Worm (Caenorhabditis elegans) whole organism, L1 larva: ENCODE measurements around the gene F20G2.6.
A peak's percentile ranks its signal among the peaks of the same experiment; 100 is the strongest.

Experiments used
- C34B4.2 ChIP-seq: sonication (generic microtip); optimal IDR thresholded peaks from 2 replicates; lab custom pipeline; 2017; ENCODE audit warnings: mild to moderate bottlenecking, missing genetic modification characterization, missing compliant biosample characterization
- alr-1 ChIP-seq: fragments of 200-800 bp; sonication (Bioruptor generic); optimal IDR thresholded peaks from 2 replicates; lab custom pipeline; 2018; ENCODE audit warnings: borderline replicate concordance, mild to moderate bottlenecking, missing genetic modification characterization, missing compliant biosample characterization
- ama-1 ChIP-seq: fragments of 150-350 bp; optimal IDR thresholded peaks from 2 replicates; lab custom pipeline; 2014
- blmp-1 ChIP-seq: fragments of 150-350 bp; optimal IDR thresholded peaks from 2 replicates; lab custom pipeline; 2014; ENCODE audit warnings: missing biosample characterization, missing genetic modification characterization
- ceh-8 ChIP-seq: fragments of 200-800 bp; sonication (Bioruptor generic); optimal IDR thresholded peaks from 2 replicates; lab custom pipeline; 2018; ENCODE audit warnings: mild to moderate bottlenecking, missing genetic modification characterization, moderate library complexity, missing compliant biosample characterization
- ceh-88 ChIP-seq: fragments of 200-800 bp; sonication (Bioruptor generic); IDR thresholded peaks from 2 replicates; pipeline ENCODE4 v1.3.6; 2022; ENCODE audit warnings: missing genetic modification characterization, missing compliant biosample characterization
- dpl-1 ChIP-seq, 3 experiments: fragments of 150-350 bp in 2 of 3; sonication (generic microtip) in 1 of 3; optimal IDR thresholded peaks; 2 replicates each; lab custom pipeline; 2014 to 2017; ENCODE audit warnings: missing biosample characterization in 3 of 3, missing genetic modification characterization in 3 of 3, missing genetic modification reagents in 3 of 3
- dsc-1 ChIP-seq: sonication (generic microtip); optimal IDR thresholded peaks from 2 replicates; lab custom pipeline; 2016; ENCODE audit warnings: mild to moderate bottlenecking, missing genetic modification characterization, missing compliant biosample characterization
- efl-1 ChIP-seq, 4 experiments: fragments of 150-350 bp; optimal IDR thresholded peaks in 3 of 4; peaks in 1 of 4; 1 replicate in 1 of 4; 2 replicates in 3 of 4; lab custom pipeline; 2014; ENCODE audit warnings: missing biosample characterization in 2 of 4, missing genetic modification characterization in 2 of 4, missing genetic modification reagents in 2 of 4
- efl-3 ChIP-seq: fragments of 200-800 bp; sonication (Bioruptor generic); optimal IDR thresholded peaks from 2 replicates; lab custom pipeline; 2018; ENCODE audit warnings: mild to moderate bottlenecking, missing genetic modification characterization, missing compliant biosample characterization
- egl-13 ChIP-seq: sonication (generic microtip); optimal IDR thresholded peaks from 2 replicates; lab custom pipeline; 2016; ENCODE audit warnings: missing genotype, missing genetic modification reagents, missing genetic modification characterization, missing compliant biosample characterization
- elt-2 ChIP-seq: sonication (generic microtip); optimal IDR thresholded peaks from 2 replicates; lab custom pipeline; 2016; ENCODE audit warnings: missing genetic modification characterization, mild to moderate bottlenecking, inconsistent platforms, missing compliant biosample characterization, missing genetic modification reagents
- elt-3 ChIP-seq, 6 experiments: fragments of 150-350 bp in 1 of 6; sonication (generic microtip); optimal IDR thresholded peaks; 2 replicates each; lab custom pipeline; 2017 to 2018; ENCODE audit warnings: missing biosample characterization in 6 of 6, missing genetic modification characterization in 6 of 6, inconsistent platforms in 1 of 6
- fkh-10 ChIP-seq: sonication (generic microtip); optimal IDR thresholded peaks from 2 replicates; lab custom pipeline; 2017; ENCODE audit warnings: missing biosample characterization, missing genetic modification reagents, missing genetic modification characterization
- fkh-4 ChIP-seq: sonication (generic microtip); optimal IDR thresholded peaks from 2 replicates; lab custom pipeline; 2016; ENCODE audit warnings: missing compliant biosample characterization, missing genetic modification characterization, borderline replicate concordance
- fkh-8 ChIP-seq: sonication (generic microtip); optimal IDR thresholded peaks from 2 replicates; lab custom pipeline; 2016; ENCODE audit warnings: mild to moderate bottlenecking, missing genetic modification characterization, missing compliant biosample characterization
- fos-1 ChIP-seq: fragments of 150-350 bp; optimal IDR thresholded peaks from 2 replicates; lab custom pipeline; 2014; ENCODE audit warnings: missing biosample characterization, missing genetic modification characterization
- grh-1 ChIP-seq: fragments of 200-800 bp; sonication (Bioruptor generic); IDR thresholded peaks from 2 replicates; pipeline ENCODE4 v1.3.6; 2022; ENCODE audit warnings: missing genetic modification reagents, missing genetic modification characterization, missing compliant biosample characterization
- hlh-17 ChIP-seq: fragments of 200-800 bp; sonication (Bioruptor generic); optimal IDR thresholded peaks from 2 replicates; lab custom pipeline; 2018; ENCODE audit warnings: missing genetic modification characterization, mild to moderate bottlenecking, missing compliant biosample characterization, moderate library complexity, borderline replicate concordance
- jun-1 ChIP-seq: fragments of 150-350 bp; optimal IDR thresholded peaks from 2 replicates; lab custom pipeline; 2014; ENCODE audit warnings: missing biosample characterization, missing genetic modification reagents, missing genetic modification characterization
- lin-13 ChIP-seq: fragments of 150-350 bp; optimal IDR thresholded peaks from 2 replicates; lab custom pipeline; 2014; ENCODE audit warnings: missing biosample characterization, missing genetic modification reagents, missing genetic modification characterization
- lin-14 ChIP-seq: fragments of 200-800 bp; sonication (Bioruptor generic); optimal IDR thresholded peaks from 2 replicates; lab custom pipeline; 2018; ENCODE audit warnings: mild to moderate bottlenecking, missing genetic modification characterization, moderate library complexity, missing compliant biosample characterization
- lin-35 ChIP-seq, 2 experiments: fragments of 150-350 bp; optimal IDR thresholded peaks; 2 replicates each; lab custom pipeline; 2014; ENCODE audit warnings: missing biosample characterization in 2 of 2, missing genetic modification characterization in 2 of 2, missing genetic modification reagents in 2 of 2
- lin-39 ChIP-seq: fragments of 150-350 bp; optimal IDR thresholded peaks from 2 replicates; lab custom pipeline; 2014; ENCODE audit warnings: missing biosample characterization, missing genetic modification reagents, missing genetic modification characterization
- lsy-2 ChIP-seq, 2 experiments: fragments of 150-350 bp; optimal IDR thresholded peaks; 2 replicates each; lab custom pipeline; 2014; ENCODE audit warnings: missing biosample characterization in 2 of 2, missing genetic modification characterization in 2 of 2
- mdl-1 ChIP-seq, 2 experiments: fragments of 150-350 bp; optimal IDR thresholded peaks; 2 replicates each; lab custom pipeline; 2014 to 2017; ENCODE audit warnings: missing biosample characterization in 2 of 2, missing genetic modification characterization in 2 of 2, inconsistent platforms in 1 of 2
- mef-2 ChIP-seq: fragments of 150-350 bp; optimal IDR thresholded peaks from 2 replicates; lab custom pipeline; 2014; ENCODE audit warnings: missing biosample characterization, missing genetic modification characterization
- mep-1 ChIP-seq: fragments of 150-350 bp; optimal IDR thresholded peaks from 2 replicates; lab custom pipeline; 2014; ENCODE audit warnings: missing biosample characterization, missing genetic modification characterization
- nhr-11 ChIP-seq: fragments of 150-350 bp; optimal IDR thresholded peaks from 2 replicates; lab custom pipeline; 2014; ENCODE audit warnings: missing biosample characterization, missing genetic modification characterization
- nhr-19 ChIP-seq: fragments of 200-800 bp; sonication (Bioruptor generic); conservative IDR thresholded peaks from 2 replicates; pipeline ENCODE4 v1.3.6; 2022; ENCODE audit warnings: missing genetic modification characterization, missing compliant biosample characterization
- nhr-20 ChIP-seq: sonication (generic microtip); optimal IDR thresholded peaks from 2 replicates; lab custom pipeline; 2016; ENCODE audit warnings: mild to moderate bottlenecking, missing genetic modification characterization, missing compliant biosample characterization
- nhr-237 ChIP-seq: fragments of 150-350 bp; optimal IDR thresholded peaks from 2 replicates; lab custom pipeline; 2014; ENCODE audit warnings: missing biosample characterization, missing genetic modification characterization
- nhr-47 ChIP-seq: sonication (generic microtip); optimal IDR thresholded peaks from 2 replicates; lab custom pipeline; 2016; ENCODE audit warnings: mild to moderate bottlenecking, missing genetic modification characterization, moderate library complexity, missing compliant biosample characterization
- nhr-71 ChIP-seq: sonication (generic microtip); optimal IDR thresholded peaks from 2 replicates; lab custom pipeline; 2016; ENCODE audit warnings: mild to moderate bottlenecking, missing genetic modification characterization, moderate library complexity, missing compliant biosample characterization
- nhr-84 ChIP-seq: sonication (generic microtip); optimal IDR thresholded peaks from 2 replicates; lab custom pipeline; 2017; ENCODE audit warnings: missing biosample characterization, missing genetic modification characterization
- nhr-85 ChIP-seq: sonication (generic microtip); peaks from one replicate; lab custom pipeline; 2016; ENCODE audit warnings: missing genetic modification characterization, inconsistent platforms, missing compliant biosample characterization
- rnt-1 ChIP-seq: sonication (generic microtip); optimal IDR thresholded peaks from 2 replicates; lab custom pipeline; 2016; ENCODE audit warnings: mild to moderate bottlenecking, missing genetic modification characterization, moderate library complexity, missing compliant biosample characterization
- snpc-4 ChIP-seq: fragments of 150-350 bp; optimal IDR thresholded peaks from 2 replicates; lab custom pipeline; 2014; ENCODE audit warnings: missing biosample characterization, missing genetic modification characterization
- sptf-1 ChIP-seq: fragments of 150-350 bp; optimal IDR thresholded peaks from 2 replicates; lab custom pipeline; 2014; ENCODE audit warnings: missing biosample characterization, missing genetic modification characterization
- sup-37 ChIP-seq: fragments of 200-800 bp; sonication (Bioruptor generic); optimal IDR thresholded peaks from 2 replicates; lab custom pipeline; 2018; ENCODE audit warnings: mild to moderate bottlenecking, missing genetic modification characterization, missing compliant biosample characterization
- tbx-2 ChIP-seq: sonication (generic microtip); optimal IDR thresholded peaks from 2 replicates; lab custom pipeline; 2016; ENCODE audit warnings: missing genetic modification characterization, missing compliant biosample characterization
- unc-130 ChIP-seq: fragments of 150-350 bp; optimal IDR thresholded peaks from 2 replicates; lab custom pipeline; 2017; ENCODE audit warnings: missing biosample characterization, missing genetic modification characterization, inconsistent platforms
- unc-30 ChIP-seq: sonication (generic microtip); optimal IDR thresholded peaks from 2 replicates; lab custom pipeline; 2017; ENCODE audit warnings: missing biosample characterization, missing genetic modification characterization
- unc-62 ChIP-seq: fragments of 150-350 bp; optimal IDR thresholded peaks from 2 replicates; lab custom pipeline; 2014; ENCODE audit warnings: missing biosample characterization, missing genetic modification reagents, missing genetic modification characterization
- unc-86 ChIP-seq: sonication (generic microtip); optimal IDR thresholded peaks from 2 replicates; lab custom pipeline; 2016; ENCODE audit warnings: missing genetic modification characterization, missing compliant biosample characterization
- unc-98 ChIP-seq: fragments of 200-800 bp; sonication (Bioruptor generic); IDR thresholded peaks from 2 replicates; pipeline ENCODE4 v1.3.6; 2022; ENCODE audit warnings: missing genetic modification characterization, missing compliant biosample characterization
- zag-1 ChIP-seq: fragments of 150-350 bp; optimal IDR thresholded peaks from 2 replicates; lab custom pipeline; 2014; ENCODE audit warnings: missing biosample characterization, missing genetic modification characterization
- zip-4 ChIP-seq: fragments of 200-800 bp; sonication (Bioruptor generic); optimal IDR thresholded peaks from 2 replicates; lab custom pipeline; 2018; ENCODE audit warnings: mild to moderate bottlenecking, missing genetic modification characterization, moderate library complexity, missing compliant biosample characterization

F20G2.6 gene

ce11 chrV:13803902-13804301, 41.0 kb downstream of the F20G2.6 start, which contains the start of gene swan-2 (continued):
- TF ChIP-seq zag-1 (tag; lab: Kevin White, UChicago), result no peak

- TF ChIP-seq nhr-85 (peak; percentile 55), lin-14 (GFP tag; lab: Kevin White, UChicago) (peak; percentile 84), nhr-19 (GFP tag; lab: Robert Waterston, UW) (peak; percentile 14; the same call in 1 of the 2 replicates), sptf-1 (tag; lab: Kevin White, UChicago) (no peak), dsc-1 (tag; lab: Kevin White, UChicago) (peak; percentile 13), mef-2 (no peak), nhr-71 (tag; lab: Kevin White, UChicago) (peak; percentile 10), rnt-1 (tag; lab: Kevin White, UChicago) (peak; percentile 26), efl-1 (optimal IDR thresholded peaks at IDR 0.05; lab: Kevin White, UChicago) (peak in 1 of 2 experiments; percentile 18), efl-1 (GFP tag; optimal IDR thresholded peaks at IDR 0.05 in 1 of 2; lab: Kevin White, UChicago) (peak in 1 of 2 experiments; percentile 86), unc-30 (no peak), lsy-2 (tag; optimal IDR thresholded peaks at IDR 0.05; lab: Kevin White, UChicago) (peak in 1 of 2 experiments; percentile 14), blmp-1 (tag; lab: Kevin White, UChicago) (peak; percentile 69)
- TF ChIP-seq, all 84 proteins: peak for 9
Observed at ce11 chrV:13807232-13807631, 44.4 kb downstream of the F20G2.6 start, which contains the start of gene swan-1. TSS of gene swan-1 (minus strand) at chrV:13807237.

ce11 chrV:13808462-13808867, 45.6 kb downstream of the F20G2.6 start:
- no peak for TF ChIP-seq sup-37 (GFP tag; lab: Kevin White, UChicago)
- TF ChIP-seq unc-130 (tag; lab: Kevin White, UChicago), result no peak
- TF ChIP-seq lsy-2 (tag; optimal IDR thresholded peaks at IDR 0.05; lab: Kevin White, UChicago), result peak; percentile 30 to 73
- TF ChIP-seq C34B4.2, result no peak
- TF ChIP-seq elt-2 (tag; lab: Kevin White, UChicago), result no peak
- peak; percentile 83 for TF ChIP-seq mep-1 (tag; lab: Kevin White, UChicago)
- TF ChIP-seq snpc-4 (tag; lab: Kevin White, UChicago), result peak; percentile 48
- no peak for TF ChIP-seq ceh-88 (GFP tag; lab: Robert Waterston, UW)
- peak; percentile 3 for TF ChIP-seq unc-86 (tag; lab: Kevin White, UChicago)
- TF ChIP-seq unc-62, result no peak
- TF ChIP-seq nhr-237, result no peak
- no peak for TF ChIP-seq zag-1 (tag; lab: Kevin White, UChicago)
- TF ChIP-seq nhr-19 (GFP tag; lab: Robert Waterston, UW), result peak; percentile 47
- peak in 1 of 2 experiments; percentile 68 for TF ChIP-seq mdl-1 (tag; optimal IDR thresholded peaks at IDR 0.05; lab: Kevin White, UChicago)
- no peak for TF ChIP-seq unc-98 (GFP tag; lab: Robert Waterston, UW)
- no peak for TF ChIP-seq ama-1 (lab: Kevin White, UChicago)
- TF ChIP-seq tbx-2, result peak; percentile 55
- TF ChIP-seq lin-39, result no peak
- no peak for TF ChIP-seq sptf-1 (tag; lab: Kevin White, UChicago)
- TF ChIP-seq nhr-85, result no peak
- TF ChIP-seq nhr-47 (tag; lab: Kevin White, UChicago), result peak; percentile 61
- no peak for TF ChIP-seq fkh-4 (tag; lab: Kevin White, UChicago)
- peak; percentile 61 for TF ChIP-seq jun-1 (tag; lab: Kevin White, UChicago)
- TF ChIP-seq fos-1, result peak; percentile 56
- no peak for TF ChIP-seq egl-13 (tag; lab: Kevin White, UChicago)
- no peak for TF ChIP-seq alr-1 (tag; lab: Kevin White, UChicago)
- no peak for TF ChIP-seq grh-1 (GFP tag; lab: Robert Waterston, UW)
- TF ChIP-seq efl-3, result no peak
- no peak for TF ChIP-seq ceh-8 (GFP tag; lab: Kevin White, UChicago)
- peak; percentile 65 for TF ChIP-seq nhr-20 (tag; lab: Kevin White, UChicago)
- peak; percentile 53 for TF ChIP-seq lin-13
- no peak for TF ChIP-seq elt-3 (tag; optimal IDR thresholded peaks at IDR 0.05; lab: Kevin White, UChicago)
- no peak for TF ChIP-seq zip-4 (GFP tag; lab: Kevin White, UChicago)
- peak; percentile 5 for TF ChIP-seq fkh-10
- no peak for TF ChIP-seq nhr-84 (tag; lab: Kevin White, UChicago)
- no peak for TF ChIP-seq nhr-11
- no peak for TF ChIP-seq hlh-17
- peak in 2 of 3 experiments; percentile 39 to 61 for TF ChIP-seq dpl-1 (GFP tag; optimal IDR thresholded peaks at IDR 0.05; lab: Kevin White, UChicago)
- TF ChIP-seq fkh-8, result peak; percentile 67
- peak; percentile 57 to 67 for TF ChIP-seq lin-35 (GFP tag; optimal IDR thresholded peaks at IDR 0.05; lab: Kevin White, UChicago)
